Worm (Caenorhabditis elegans) whole organism, early embryonic: Measurements from ENCODE around the gene mab-21.

ENCODE experiments used
- B0310.2 ChIP-seq: sonication (generic microtip); optimal IDR thresholded peaks from 2 replicates; lab custom pipeline; 2016; ENCODE audit warnings: mild to moderate bottlenecking, missing genetic modification characterization, missing compliant biosample characterization
- F13C5.2 ChIP-seq: sonication (generic microtip); optimal IDR thresholded peaks from 2 replicates; lab custom pipeline; 2017; ENCODE audit warnings: mild to moderate bottlenecking, missing genetic modification characterization, inconsistent platforms, missing compliant biosample characterization
- aly-1 ChIP-seq: sonication (generic microtip); optimal IDR thresholded peaks from 2 replicates; lab custom pipeline; 2016; ENCODE audit warnings: missing genetic modification characterization, missing compliant biosample characterization
- ama-1 ChIP-seq: fragments of 150-350 bp; optimal IDR thresholded peaks from 2 replicates; lab custom pipeline; 2014
- ceh-13 ChIP-seq: fragments of 200-800 bp; sonication (Bioruptor generic); optimal IDR thresholded peaks from 2 replicates; lab custom pipeline; 2018; ENCODE audit warnings: mild to moderate bottlenecking, missing genetic modification characterization, missing compliant biosample characterization
- ceh-36 ChIP-seq: sonication (generic microtip); optimal IDR thresholded peaks from 2 replicates; lab custom pipeline; 2016; ENCODE audit warnings: missing genetic modification characterization, inconsistent platforms, missing compliant biosample characterization
- ets-7 ChIP-seq: sonication (generic microtip); optimal IDR thresholded peaks from 2 replicates; lab custom pipeline; 2016; ENCODE audit warnings: missing genotype, missing genetic modification characterization, missing compliant biosample characterization
- flt-1 ChIP-seq: fragments of 200-800 bp; sonication (Bioruptor generic); IDR thresholded peaks from 2 replicates; pipeline ENCODE4 v1.3.6; 2022; ENCODE audit warnings: missing genetic modification characterization, missing compliant biosample characterization
- hmbx-1 ChIP-seq: sonication (generic microtip); optimal IDR thresholded peaks from 2 replicates; lab custom pipeline; 2016; ENCODE audit warnings: mild to moderate bottlenecking, missing genetic modification characterization, missing compliant biosample characterization
- hmg-4 ChIP-seq: fragments of 200-800 bp; sonication (Bioruptor generic); optimal IDR thresholded peaks from 2 replicates; lab custom pipeline; 2018; ENCODE audit warnings: mild to moderate bottlenecking, missing genetic modification characterization, missing compliant biosample characterization
- hnd-1 ChIP-seq: sonication (generic microtip); optimal IDR thresholded peaks from 2 replicates; lab custom pipeline; 2016; ENCODE audit warnings: missing genetic modification characterization, missing compliant biosample characterization
- pes-1 ChIP-seq: fragments of 200-800 bp; sonication (Bioruptor generic); IDR thresholded peaks from 2 replicates; pipeline ENCODE4 v1.3.6; 2022; ENCODE audit warnings: missing genetic modification reagents, missing genetic modification characterization, missing compliant biosample characterization
- scrt-1 ChIP-seq: fragments of 200-800 bp; sonication (Bioruptor generic); IDR thresholded peaks from 2 replicates; pipeline ENCODE4 v1.3.6; 2022; ENCODE audit warnings: missing genetic modification characterization, missing compliant biosample characterization
- sea-1 ChIP-seq: fragments of 200-800 bp; sonication (Bioruptor generic); conservative IDR thresholded peaks from 2 replicates; pipeline ENCODE4 v1.3.6; 2022; ENCODE audit warnings: missing genetic modification characterization, missing compliant biosample characterization
- tbx-11 ChIP-seq: fragments of 200-800 bp; sonication (Bioruptor generic); IDR thresholded peaks from 2 replicates; pipeline ENCODE4 v1.3.6; 2022; ENCODE audit warnings: missing genetic modification characterization, missing compliant biosample characterization
- tbx-37 ChIP-seq: fragments of 200-800 bp; sonication (Bioruptor generic); conservative IDR thresholded peaks from 2 replicates; pipeline ENCODE4 v1.3.6; 2022; ENCODE audit warnings: missing genetic modification reagents, missing genetic modification characterization, missing compliant biosample characterization
- tra-4 ChIP-seq: sonication (generic microtip); optimal IDR thresholded peaks from 2 replicates; lab custom pipeline; 2017; ENCODE audit warnings: missing genetic modification characterization, missing compliant biosample characterization

mab-21 gene

ce11 chrIII:4562070-4562788, 38.3 kb upstream of the mab-21 start, which contains the start of gene pan-1:
Gene pan-1, plus strand, starts transcription at chrIII:4562738.
- TF ChIP-seq tra-4 (tag; lab: Kevin White, UChicago) (no peak), F13C5.2 (tag; lab: Kevin White, UChicago) (peak; percentile 32)

- no peak for TF ChIP-seq ama-1 (lab: Kevin White, UChicago)
- TF ChIP-seq flt-1 = no peak
- TF ChIP-seq tra-4 (tag; lab: Kevin White, UChicago) = no peak
- no peak for TF ChIP-seq ceh-13 (GFP tag; lab: Kevin White, UChicago)
- no peak for TF ChIP-seq ets-7 (tag; lab: Kevin White, UChicago)
- no peak for TF ChIP-seq tbx-37 (GFP tag; lab: Robert Waterston, UW)
- no peak for TF ChIP-seq hmg-4
- no peak for TF ChIP-seq hmbx-1 (tag; lab: Kevin White, UChicago)
- TF ChIP-seq B0310.2 = no peak
- TF ChIP-seq pes-1 = no peak
- no peak for TF ChIP-seq aly-1
These were observed 32.5 kb upstream of the mab-21 start, which contains the start of gene mlcd-1 for ce11 chrIII:4568030-4568429. Gene mlcd-1, minus strand, starts transcription at chrIII:4568130.

- TF ChIP-seq scrt-1 (GFP tag; lab: Robert Waterston, UW) (peak; percentile 93), flt-1 (peak; percentile 93), aly-1 (peak; percentile 94), pes-1 (peak; percentile 97), F13C5.2 (tag; lab: Kevin White, UChicago) (peak; percentile 88), sea-1 (peak; percentile 98), ceh-13 (GFP tag; lab: Kevin White, UChicago) (peak; percentile 98), ets-7 (tag; lab: Kevin White, UChicago) (peak; percentile 96), hnd-1 (tag; lab: Kevin White, UChicago) (peak; percentile 87), ama-1 (lab: Kevin White, UChicago) (no peak), tra-4 (tag; lab: Kevin White, UChicago) (peak; percentile 93), hmg-4 (peak; percentile 97), hmbx-1 (tag; lab: Kevin White, UChicago) (peak; percentile 85), tbx-37 (GFP tag; lab: Robert Waterston, UW) (peak; percentile 94), ceh-36 (tag; lab: Kevin White, UChicago) (peak; percentile 92), B0310.2 (peak; percentile 91), tbx-11 (peak; percentile 98)
These were observed 32.1 kb upstream of the mab-21 start, which contains the start of gene idhg-1 for ce11 chrIII:4568455-4568854. Gene idhg-1, plus strand, starts transcription at chrIII:4568797.

ce11 chrIII:4578385-4578903, 22.1 kb upstream of the mab-21 start, which contains the start of the genes sel-5 and wdr-48:
Gene sel-5, minus strand, starts transcription at chrIII:4578437.
Gene wdr-48, plus strand, starts transcription at chrIII:4578853.
- TF ChIP-seq flt-1 (0 out of 2 replicates have a peak, but pooled peaks have one; percentile 16), ceh-36 (tag; lab: Kevin White, UChicago) (no peak)

ce11 chrIII:4581495-4581894, 19.1 kb upstream of the mab-21 start, which contains the start of gene F35G12.12:
Gene F35G12.12, plus strand, starts transcription at chrIII:4581795.
- TF ChIP-seq hnd-1 (tag; lab: Kevin White, UChicago) (no peak), hmg-4 (no peak), tra-4 (tag; lab: Kevin White, UChicago) (no peak), sea-1 (no peak), tbx-37 (GFP tag; lab: Robert Waterston, UW) (no peak), flt-1 (no peak), pes-1 (no peak)

ce11 chrIII:4584068-4584566, 16.4 kb upstream of the mab-21 start, which contains the start of gene F35G12.5:
Gene F35G12.5, plus strand, starts transcription at chrIII:4584118.
- TF ChIP-seq tbx-11 (no peak), ets-7 (tag; lab: Kevin White, UChicago) (no peak), aly-1 (no peak)

ce11 chrIII:4587177-4587576, 13.4 kb upstream of the mab-21 start, which contains the start of the genes F35G12.7 and smc-4:
Gene F35G12.7, minus strand, starts transcription at chrIII:4587330.
Gene smc-4, plus strand, starts transcription at chrIII:4587501.
- TF ChIP-seq aly-1 (no peak), F13C5.2 (tag; lab: Kevin White, UChicago) (peak; percentile 40), hmg-4 (peak; percentile 26), ceh-13 (GFP tag; lab: Kevin White, UChicago) (no peak), scrt-1 (GFP tag; lab: Robert Waterston, UW) (0 out of 2 replicates have a peak, but pooled peaks have one; percentile 60), flt-1 (peak; percentile 43; the same call in 1 of the 2 replicates)

ce11 chrIII:4593098-4593697, 7.4 kb upstream of the mab-21 start, which contains the start of gene erh-2:
Gene erh-2, plus strand, starts transcription at chrIII:4593231.
- TF ChIP-seq hmbx-1 (tag; lab: Kevin White, UChicago) (no peak), ama-1 (lab: Kevin White, UChicago) (peak; percentile 67)
